Worm (Caenorhabditis elegans) whole organism, L1 larva: ENCODE results near the gene F02D8.9.
A peak's percentile ranks its signal among the peaks of the same experiment; 100 is the strongest.

ENCODE experiments used
- aha-1 ChIP-seq: fragments of 150-350 bp; optimal IDR thresholded peaks from 2 replicates; lab custom pipeline; 2014; ENCODE audit warnings: missing biosample characterization, missing genetic modification characterization
- blmp-1 ChIP-seq: fragments of 150-350 bp; optimal IDR thresholded peaks from 2 replicates; lab custom pipeline; 2014; ENCODE audit warnings: missing biosample characterization, missing genetic modification characterization
- ceh-82 ChIP-seq, 3 experiments: fragments of 150-350 bp in 1 of 3; sonication (generic microtip) in 2 of 3; optimal IDR thresholded peaks; 2 replicates each; lab custom pipeline; 2014 to 2017; ENCODE audit warnings: missing biosample characterization in 3 of 3, missing genetic modification characterization in 3 of 3
- ceh-90 ChIP-seq: sonication (generic microtip); optimal IDR thresholded peaks from 2 replicates; lab custom pipeline; 2016; ENCODE audit warnings: missing genetic modification characterization, missing compliant biosample characterization
- ces-1 ChIP-seq: fragments of 150-350 bp; optimal IDR thresholded peaks from 2 replicates; lab custom pipeline; 2014; ENCODE audit warnings: missing biosample characterization, missing genetic modification reagents, missing genetic modification characterization
- dpl-1 ChIP-seq, 3 experiments: fragments of 150-350 bp in 2 of 3; sonication (generic microtip) in 1 of 3; optimal IDR thresholded peaks; 2 replicates each; lab custom pipeline; 2014 to 2017; ENCODE audit warnings: missing biosample characterization in 3 of 3, missing genetic modification characterization in 3 of 3, missing genetic modification reagents in 3 of 3
- dsc-1 ChIP-seq: sonication (generic microtip); optimal IDR thresholded peaks from 2 replicates; lab custom pipeline; 2016; ENCODE audit warnings: mild to moderate bottlenecking, missing genetic modification characterization, missing compliant biosample characterization
- efl-1 ChIP-seq, 4 experiments: fragments of 150-350 bp; optimal IDR thresholded peaks in 3 of 4; peaks in 1 of 4; 1 replicate in 1 of 4; 2 replicates in 3 of 4; lab custom pipeline; 2014; ENCODE audit warnings: missing biosample characterization in 2 of 4, missing genetic modification characterization in 2 of 4, missing genetic modification reagents in 2 of 4
- egl-27 ChIP-seq, 2 experiments: fragments of 150-350 bp in 1 of 2; sonication (generic microtip); optimal IDR thresholded peaks; 3 replicates each; lab custom pipeline; 2017 to 2018; ENCODE audit warnings: missing biosample characterization in 2 of 2, missing genetic modification characterization in 2 of 2, missing genetic modification reagents in 2 of 2
- ets-5 ChIP-seq: fragments of 200-800 bp; sonication (Bioruptor generic); IDR thresholded peaks from 2 replicates; pipeline ENCODE4 v1.3.6; 2022; ENCODE audit warnings: missing genetic modification characterization, missing compliant biosample characterization
- fkh-4 ChIP-seq: sonication (generic microtip); optimal IDR thresholded peaks from 2 replicates; lab custom pipeline; 2016; ENCODE audit warnings: missing compliant biosample characterization, missing genetic modification characterization, borderline replicate concordance
- grh-1 ChIP-seq: fragments of 200-800 bp; sonication (Bioruptor generic); IDR thresholded peaks from 2 replicates; pipeline ENCODE4 v1.3.6; 2022; ENCODE audit warnings: missing genetic modification reagents, missing genetic modification characterization, missing compliant biosample characterization
- hlh-4 ChIP-seq: sonication (generic microtip); optimal IDR thresholded peaks from 2 replicates; lab custom pipeline; 2016; ENCODE audit warnings: mild to moderate bottlenecking, missing genetic modification characterization, missing compliant biosample characterization
- lin-14 ChIP-seq: fragments of 200-800 bp; sonication (Bioruptor generic); optimal IDR thresholded peaks from 2 replicates; lab custom pipeline; 2018; ENCODE audit warnings: mild to moderate bottlenecking, missing genetic modification characterization, moderate library complexity, missing compliant biosample characterization
- lin-15B ChIP-seq: fragments of 150-350 bp; sonication (generic microtip); optimal IDR thresholded peaks from 3 replicates; lab custom pipeline; 2014; ENCODE audit warnings: missing biosample characterization, missing genetic modification characterization
- lin-35 ChIP-seq, 2 experiments: fragments of 150-350 bp; optimal IDR thresholded peaks; 2 replicates each; lab custom pipeline; 2014; ENCODE audit warnings: missing biosample characterization in 2 of 2, missing genetic modification characterization in 2 of 2, missing genetic modification reagents in 2 of 2
- lin-39 ChIP-seq: fragments of 150-350 bp; optimal IDR thresholded peaks from 2 replicates; lab custom pipeline; 2014; ENCODE audit warnings: missing biosample characterization, missing genetic modification reagents, missing genetic modification characterization
- lsy-2 ChIP-seq, 2 experiments: fragments of 150-350 bp; optimal IDR thresholded peaks; 2 replicates each; lab custom pipeline; 2014; ENCODE audit warnings: missing biosample characterization in 2 of 2, missing genetic modification characterization in 2 of 2
- mdl-1 ChIP-seq, 2 experiments: fragments of 150-350 bp; optimal IDR thresholded peaks; 2 replicates each; lab custom pipeline; 2014 to 2017; ENCODE audit warnings: missing biosample characterization in 2 of 2, missing genetic modification characterization in 2 of 2, inconsistent platforms in 1 of 2
- mef-2 ChIP-seq: fragments of 150-350 bp; optimal IDR thresholded peaks from 2 replicates; lab custom pipeline; 2014; ENCODE audit warnings: missing biosample characterization, missing genetic modification characterization
- mep-1 ChIP-seq: fragments of 150-350 bp; optimal IDR thresholded peaks from 2 replicates; lab custom pipeline; 2014; ENCODE audit warnings: missing biosample characterization, missing genetic modification characterization
- nhr-11 ChIP-seq: fragments of 150-350 bp; optimal IDR thresholded peaks from 2 replicates; lab custom pipeline; 2014; ENCODE audit warnings: missing biosample characterization, missing genetic modification characterization
- nhr-20 ChIP-seq: sonication (generic microtip); optimal IDR thresholded peaks from 2 replicates; lab custom pipeline; 2016; ENCODE audit warnings: mild to moderate bottlenecking, missing genetic modification characterization, missing compliant biosample characterization
- nhr-237 ChIP-seq: fragments of 150-350 bp; optimal IDR thresholded peaks from 2 replicates; lab custom pipeline; 2014; ENCODE audit warnings: missing biosample characterization, missing genetic modification characterization
- nhr-71 ChIP-seq: sonication (generic microtip); optimal IDR thresholded peaks from 2 replicates; lab custom pipeline; 2016; ENCODE audit warnings: mild to moderate bottlenecking, missing genetic modification characterization, moderate library complexity, missing compliant biosample characterization
- nhr-77 ChIP-seq: fragments of 150-350 bp; optimal IDR thresholded peaks from 2 replicates; lab custom pipeline; 2014; ENCODE audit warnings: missing biosample characterization, missing genetic modification characterization
- nhr-85 ChIP-seq: sonication (generic microtip); peaks from one replicate; lab custom pipeline; 2016; ENCODE audit warnings: missing genetic modification characterization, inconsistent platforms, missing compliant biosample characterization
- pax-3 ChIP-seq: fragments of 200-800 bp; sonication (Bioruptor generic); optimal IDR thresholded peaks from 2 replicates; lab custom pipeline; 2018; ENCODE audit warnings: mild to moderate bottlenecking, missing genetic modification characterization, moderate library complexity, missing compliant biosample characterization
- pqm-1 ChIP-seq: sonication (generic microtip); optimal IDR thresholded peaks from 3 replicates; lab custom pipeline; 2017; ENCODE audit warnings: missing biosample characterization, missing genetic modification characterization
- rnt-1 ChIP-seq: sonication (generic microtip); optimal IDR thresholded peaks from 2 replicates; lab custom pipeline; 2016; ENCODE audit warnings: mild to moderate bottlenecking, missing genetic modification characterization, moderate library complexity, missing compliant biosample characterization
- sox-4 ChIP-seq: sonication (generic microtip); optimal IDR thresholded peaks from 2 replicates; lab custom pipeline; 2016; ENCODE audit warnings: missing genetic modification characterization, missing compliant biosample characterization
- tbx-2 ChIP-seq: sonication (generic microtip); optimal IDR thresholded peaks from 2 replicates; lab custom pipeline; 2016; ENCODE audit warnings: missing genetic modification characterization, missing compliant biosample characterization
- unc-30 ChIP-seq: sonication (generic microtip); optimal IDR thresholded peaks from 2 replicates; lab custom pipeline; 2017; ENCODE audit warnings: missing biosample characterization, missing genetic modification characterization
- unc-62 ChIP-seq: fragments of 150-350 bp; optimal IDR thresholded peaks from 2 replicates; lab custom pipeline; 2014; ENCODE audit warnings: missing biosample characterization, missing genetic modification reagents, missing genetic modification characterization
- unc-98 ChIP-seq: fragments of 200-800 bp; sonication (Bioruptor generic); IDR thresholded peaks from 2 replicates; pipeline ENCODE4 v1.3.6; 2022; ENCODE audit warnings: missing genetic modification characterization, missing compliant biosample characterization

F02D8.9 gene

ce11 chrV:14924104-14924503 is 31.5 kb downstream of the F02D8.9 start, which contains the start of gene srg-54:
TSS of gene srg-54 (minus strand) at chrV:14924204.
- TF ChIP-seq lin-35 (GFP tag; optimal IDR thresholded peaks at IDR 0.05; lab: Kevin White, UChicago) (no peak), dpl-1 (GFP tag; optimal IDR thresholded peaks at IDR 0.05; lab: Kevin White, UChicago) (no peak), ces-1 (GFP tag; lab: Kevin White, UChicago) (no peak), ceh-82 (tag; optimal IDR thresholded peaks at IDR 0.05; lab: Kevin White, UChicago) (no peak), aha-1 (tag; lab: Kevin White, UChicago) (no peak)

- TF ChIP-seq rnt-1 (tag; lab: Kevin White, UChicago) (no peak), nhr-85 (peak; percentile 37), ets-5 (GFP tag; lab: Robert Waterston, UW) (no peak), blmp-1 (tag; lab: Kevin White, UChicago) (peak; percentile 34)
- TF ChIP-seq, all 84 proteins: peak for 2
Measured at ce11 chrV:14921509-14921908, 34.1 kb downstream of the F02D8.9 start, which contains the start of gene zmp-4. TSS of gene zmp-4 (minus strand) at chrV:14921609.

ce11 chrV:14915599-14915998 is 40.0 kb downstream of the F02D8.9 start, which contains the start of gene H12D21.11:
TSS of gene H12D21.11 (plus strand) at chrV:14915899.
- TF ChIP-seq efl-1 (optimal IDR thresholded peaks at IDR 0.05; lab: Kevin White, UChicago) = no peak
- TF ChIP-seq efl-1 (GFP tag; optimal IDR thresholded peaks at IDR 0.05 in 1 of 2; lab: Kevin White, UChicago) = peak in 1 of 2 experiments; percentile 87
- TF ChIP-seq ces-1 (GFP tag; lab: Kevin White, UChicago) = no peak

ce11 chrV:14910758-14911157 is 44.8 kb downstream of the F02D8.9 start:
- peak; percentile 9 for TF ChIP-seq dsc-1 (tag; lab: Kevin White, UChicago)
- TF ChIP-seq lin-39 (tag; lab: Kevin White, UChicago) = no peak

- no peak for TF ChIP-seq nhr-20 (tag; lab: Kevin White, UChicago)
- peak; percentile 85 for TF ChIP-seq dsc-1 (tag; lab: Kevin White, UChicago)
- TF ChIP-seq mep-1 = peak; percentile 3
- TF ChIP-seq unc-62 (GFP tag; lab: Kevin White, UChicago) = no peak
- TF ChIP-seq pqm-1 (tag; lab: Kevin White, UChicago) = no peak
- TF ChIP-seq lin-14 = peak; percentile 53
- TF ChIP-seq fkh-4 (tag; lab: Kevin White, UChicago) = peak; percentile 65
- TF ChIP-seq lsy-2 (tag; optimal IDR thresholded peaks at IDR 0.05; lab: Kevin White, UChicago) = peak in 1 of 2 experiments; percentile 2
- no peak for TF ChIP-seq sox-4 (tag; lab: Kevin White, UChicago)
- TF ChIP-seq nhr-71 = peak; percentile 31
- no peak for TF ChIP-seq tbx-2 (tag; lab: Kevin White, UChicago)
- no peak for TF ChIP-seq efl-1 (optimal IDR thresholded peaks at IDR 0.05; lab: Kevin White, UChicago)
- peak in 1 of 2 experiments; percentile 31 for TF ChIP-seq efl-1 (GFP tag; optimal IDR thresholded peaks at IDR 0.05 in 1 of 2; lab: Kevin White, UChicago)
- TF ChIP-seq mdl-1 (tag; optimal IDR thresholded peaks at IDR 0.05; lab: Kevin White, UChicago) = no peak
- no peak for TF ChIP-seq lin-15B
Measured at ce11 chrV:14909331-14909835, 46.2 kb downstream of the F02D8.9 start, which contains the start of gene H12D21.9. TSS of gene H12D21.9 (minus strand) at chrV:14909478.

- TF ChIP-seq lsy-2 (tag; optimal IDR thresholded peaks at IDR 0.05; lab: Kevin White, UChicago) (no peak), sox-4 (tag; lab: Kevin White, UChicago) (no peak), grh-1 (no peak), nhr-237 (tag; lab: Kevin White, UChicago) (no peak), ces-1 (GFP tag; lab: Kevin White, UChicago) (no peak), tbx-2 (tag; lab: Kevin White, UChicago) (no peak), unc-62 (GFP tag; lab: Kevin White, UChicago) (no peak), mef-2 (tag; lab: Kevin White, UChicago) (no peak), lin-15B (no peak), pax-3 (tag; lab: Kevin White, UChicago) (no peak), unc-30 (tag; lab: Kevin White, UChicago) (no peak), hlh-4 (tag; lab: Kevin White, UChicago) (no peak), ceh-82 (tag; optimal IDR thresholded peaks at IDR 0.05; lab: Kevin White, UChicago) (no peak), nhr-85 (no peak), egl-27 (tag; optimal IDR thresholded peaks at IDR 0.05; lab: Kevin White, UChicago) (no peak), unc-98 (GFP tag; lab: Robert Waterston, UW) (no peak), mep-1 (no peak), nhr-11 (tag; lab: Kevin White, UChicago) (no peak), nhr-77 (tag; lab: Kevin White, UChicago) (no peak), ceh-90 (tag; lab: Kevin White, UChicago) (no peak)
- TF ChIP-seq, all 84 proteins: peak for 0
Measured at ce11 chrV:14907445-14907844, 48.1 kb downstream of the F02D8.9 start.
